Worm (Caenorhabditis elegans): ENCODE results near the gene srx-87.

srx-87 gene

ce11 chrV:11564573-11564972 lies at the start of gene srx-87:
Gene srx-87, plus strand, starts transcription at chrV:11564873.
- no peak for TF ChIP-seq dao-5 (tag; optimal IDR thresholded peaks at IDR 0.05)
- TF ChIP-seq him-1 (tag; optimal IDR thresholded peaks at IDR 0.05): no peak
- TF ChIP-seq W03F9.2 (tag; optimal IDR thresholded peaks at IDR 0.05): no peak

ce11 chrV:11515145-11515544 lies 49.5 kb upstream of the srx-87 start:
- TF ChIP-seq him-1 (tag; optimal IDR thresholded peaks at IDR 0.05) (no peak), W03F9.2 (tag; optimal IDR thresholded peaks at IDR 0.05) (no peak), dao-5 (tag; optimal IDR thresholded peaks at IDR 0.05) (no peak)

- TF ChIP-seq W03F9.2 (tag; optimal IDR thresholded peaks at IDR 0.05): no peak
- TF ChIP-seq him-1 (tag; optimal IDR thresholded peaks at IDR 0.05): no peak
- no peak for TF ChIP-seq dao-5 (tag; optimal IDR thresholded peaks at IDR 0.05)
Measured at ce11 chrV:11516141-11516591, 48.5 kb upstream of the srx-87 start, which contains the start of gene sdz-8. Gene sdz-8, minus strand, starts transcription at chrV:11516191.

ce11 chrV:11517789-11518188 lies 46.9 kb upstream of the srx-87 start, which contains the start of gene C55A6.4:
Gene C55A6.4, minus strand, starts transcription at chrV:11517889.
- TF ChIP-seq him-1 (tag; optimal IDR thresholded peaks at IDR 0.05) (no peak), dao-5 (tag; optimal IDR thresholded peaks at IDR 0.05) (no peak), W03F9.2 (tag; optimal IDR thresholded peaks at IDR 0.05) (no peak)

- TF ChIP-seq W03F9.2 (tag; optimal IDR thresholded peaks at IDR 0.05) (no peak), him-1 (tag; optimal IDR thresholded peaks at IDR 0.05) (no peak), dao-5 (tag; optimal IDR thresholded peaks at IDR 0.05) (no peak)
Measured at ce11 chrV:11520215-11520614, 44.5 kb upstream of the srx-87 start, which contains the start of the genes C55A6.11 and C55A6.7. Gene C55A6.11, plus strand, starts transcription at chrV:11520515. Gene C55A6.7, minus strand, starts transcription at chrV:11520530.

- TF ChIP-seq him-1 (tag; optimal IDR thresholded peaks at IDR 0.05) (peak; percentile 12), W03F9.2 (tag; optimal IDR thresholded peaks at IDR 0.05) (peak; percentile 85), dao-5 (tag; optimal IDR thresholded peaks at IDR 0.05) (no peak)
Measured at ce11 chrV:11521448-11521847, 43.2 kb upstream of the srx-87 start, which contains the start of gene pafo-1. Gene pafo-1, plus strand, starts transcription at chrV:11521703.

- TF ChIP-seq W03F9.2 (tag; optimal IDR thresholded peaks at IDR 0.05) (no peak), him-1 (tag; optimal IDR thresholded peaks at IDR 0.05) (no peak), dao-5 (tag; optimal IDR thresholded peaks at IDR 0.05) (no peak)
Measured at ce11 chrV:11525338-11525737, 39.3 kb upstream of the srx-87 start.

- no peak for TF ChIP-seq him-1 (tag; optimal IDR thresholded peaks at IDR 0.05)
- no peak for TF ChIP-seq W03F9.2 (tag; optimal IDR thresholded peaks at IDR 0.05)
- no peak for TF ChIP-seq dao-5 (tag; optimal IDR thresholded peaks at IDR 0.05)
Measured at ce11 chrV:11526927-11527491, 37.7 kb upstream of the srx-87 start.

- TF ChIP-seq him-1 (tag; optimal IDR thresholded peaks at IDR 0.05): no peak
- no peak for TF ChIP-seq dao-5 (tag; optimal IDR thresholded peaks at IDR 0.05)
- no peak for TF ChIP-seq W03F9.2 (tag; optimal IDR thresholded peaks at IDR 0.05)
Measured at ce11 chrV:11527531-11527930, 37.1 kb upstream of the srx-87 start, which contains the start of gene ccch-1. Gene ccch-1, plus strand, starts transcription at chrV:11527831.

- TF ChIP-seq W03F9.2 (tag; optimal IDR thresholded peaks at IDR 0.05) (no peak), him-1 (tag; optimal IDR thresholded peaks at IDR 0.05) (no peak), dao-5 (tag; optimal IDR thresholded peaks at IDR 0.05) (no peak)
Measured at ce11 chrV:11528633-11529327, 35.9 kb upstream of the srx-87 start.

- TF ChIP-seq W03F9.2 (tag; optimal IDR thresholded peaks at IDR 0.05) (no peak), dao-5 (tag; optimal IDR thresholded peaks at IDR 0.05) (no peak), him-1 (tag; optimal IDR thresholded peaks at IDR 0.05) (no peak)
Measured at ce11 chrV:11529541-11529940, 35.1 kb upstream of the srx-87 start.

ce11 chrV:11531100-11531499 lies 33.6 kb upstream of the srx-87 start:
- TF ChIP-seq dao-5 (tag; optimal IDR thresholded peaks at IDR 0.05) (no peak), W03F9.2 (tag; optimal IDR thresholded peaks at IDR 0.05) (no peak), him-1 (tag; optimal IDR thresholded peaks at IDR 0.05) (no peak)

ce11 chrV:11531831-11532534 lies 32.7 kb upstream of the srx-87 start:
- TF ChIP-seq W03F9.2 (tag; optimal IDR thresholded peaks at IDR 0.05) (peak; percentile 23), dao-5 (tag; optimal IDR thresholded peaks at IDR 0.05) (peak; percentile 43), him-1 (tag; optimal IDR thresholded peaks at IDR 0.05) (no peak)

ce11 chrV:11532535-11532853 lies 32.2 kb upstream of the srx-87 start:
- TF ChIP-seq dao-5 (tag; optimal IDR thresholded peaks at IDR 0.05) (no peak), him-1 (tag; optimal IDR thresholded peaks at IDR 0.05) (no peak), W03F9.2 (tag; optimal IDR thresholded peaks at IDR 0.05) (no peak)

All from whole organism, L4/young adult.